Fruit fly (Drosophila melanogaster) whole organism, embryonic: ENCODE measurements around the gene Dpm2.

Experiments used
- Aef1 ChIP-seq: fragments of 200-800 bp; sonication (Bioruptor generic); IDR thresholded peaks from 3 replicates; pipeline ENCODE4 v1.3.6; 2022; ENCODE audit warnings: missing biosample characterization, missing genetic modification characterization
- C15 ChIP-seq: fragments of 200-800 bp; sonication (Bioruptor generic); IDR thresholded peaks from 3 replicates; pipeline ENCODE4 v1.3.6; 2022; ENCODE audit warnings: missing biosample characterization, missing genetic modification characterization
- CG12391 ChIP-seq: fragments of 200-800 bp; sonication (Bioruptor generic); optimal IDR thresholded peaks from 3 replicates; lab custom pipeline; 2018; ENCODE audit warnings: missing biosample characterization, mild to moderate bottlenecking, missing genetic modification characterization, moderate library complexity
- CG12744 ChIP-seq: fragments of 200-800 bp; sonication (Bioruptor generic); optimal IDR thresholded peaks from 2 replicates; lab custom pipeline; 2016; ENCODE audit warnings: missing biosample characterization, missing genetic modification characterization
- CG13424 ChIP-seq: fragments of 200-800 bp; sonication (Bioruptor generic); optimal IDR thresholded peaks from 2 replicates; lab custom pipeline; 2019; ENCODE audit warnings: missing biosample characterization, mild to moderate bottlenecking, missing genetic modification characterization, moderate library complexity
- CG13624 ChIP-seq: fragments of 200-800 bp; sonication (Bioruptor generic); optimal IDR thresholded peaks from 2 replicates; lab custom pipeline; 2016; ENCODE audit warnings: missing biosample characterization, missing genetic modification characterization
- CG14667 ChIP-seq: fragments of 200-800 bp; sonication (Bioruptor generic); IDR thresholded peaks from 2 replicates; pipeline ENCODE4 v1.3.6; 2022; ENCODE audit warnings: missing biosample characterization, missing genetic modification characterization
- CG2712 ChIP-seq: fragments of 200-800 bp; optimal IDR thresholded peaks from 3 replicates; lab custom pipeline; 2019; ENCODE audit warnings: missing biosample characterization, mild to moderate bottlenecking, missing genetic modification characterization, moderate library complexity
- CG31365 ChIP-seq: fragments of 200-800 bp; sonication (Bioruptor generic); optimal IDR thresholded peaks from 2 replicates; lab custom pipeline; 2018; ENCODE audit warnings: missing biosample characterization, mild to moderate bottlenecking, missing genetic modification characterization
- CG4282 ChIP-seq: fragments of 200-800 bp; sonication (Bioruptor generic); optimal IDR thresholded peaks from 2 replicates; lab custom pipeline; 2016; ENCODE audit warnings: missing biosample characterization, missing genetic modification characterization
- CG4424 ChIP-seq: fragments of 200-800 bp; sonication (Bioruptor generic); optimal IDR thresholded peaks from 3 replicates; lab custom pipeline; 2016; ENCODE audit warnings: missing biosample characterization, missing genetic modification characterization
- CG4707 ChIP-seq: fragments of 200-800 bp; sonication (Bioruptor generic); optimal IDR thresholded peaks from 2 replicates; lab custom pipeline; 2018; ENCODE audit warnings: missing biosample characterization, mild to moderate bottlenecking, missing genetic modification characterization, moderate library complexity
- CG6272 ChIP-seq: fragments of 200-800 bp; sonication (Bioruptor generic); IDR thresholded peaks from 2 replicates; pipeline ENCODE4 v1.3.6; 2022; ENCODE audit warnings: missing biosample characterization, missing genetic modification characterization
- CG6683 ChIP-seq: fragments of 200-800 bp; sonication (Bioruptor generic); optimal IDR thresholded peaks from 2 replicates; lab custom pipeline; 2017; ENCODE audit warnings: missing biosample characterization, mild to moderate bottlenecking, missing genetic modification characterization, missing genetic modification reagents
- CG8089 ChIP-seq: fragments of 200-800 bp; sonication (Bioruptor generic); optimal IDR thresholded peaks from 3 replicates; lab custom pipeline; 2016; ENCODE audit warnings: missing biosample characterization, missing genetic modification characterization
- CG8388 ChIP-seq: fragments of 200-800 bp; sonication (Bioruptor generic); optimal IDR thresholded peaks from 2 replicates; lab custom pipeline; 2019; ENCODE audit warnings: missing biosample characterization, mild to moderate bottlenecking, missing genetic modification characterization, moderate library complexity
- CG8478 ChIP-seq: fragments of >200 bp; optimal IDR thresholded peaks from 2 replicates; lab custom pipeline; 2018
- CG9215 ChIP-seq: fragments of 200-800 bp; sonication (Bioruptor generic); IDR thresholded peaks from 2 replicates; pipeline ENCODE4 v1.3.6; 2022; ENCODE audit warnings: missing biosample characterization, missing genetic modification characterization
- Camta ChIP-seq: fragments of 200-800 bp; sonication (Bioruptor generic); optimal IDR thresholded peaks from 2 replicates; lab custom pipeline; 2016; ENCODE audit warnings: missing biosample characterization, missing genetic modification characterization
- Dad ChIP-seq: fragments of 200-800 bp; sonication (Bioruptor generic); optimal IDR thresholded peaks from 3 replicates; lab custom pipeline; 2016; ENCODE audit warnings: missing biosample characterization, missing genetic modification characterization
- E2f1 ChIP-seq: fragments of 200-800 bp; sonication (Bioruptor generic); IDR thresholded peaks from 2 replicates; pipeline ENCODE4 v1.3.6; 2022; ENCODE audit warnings: missing biosample characterization, missing genetic modification characterization
- E2f2 ChIP-seq: fragments of 200-800 bp; sonication (Bioruptor generic); IDR thresholded peaks from 2 replicates; pipeline ENCODE4 v1.3.6; 2022; ENCODE audit warnings: missing biosample characterization, missing genetic modification characterization
- H15 ChIP-seq: fragments of 200-800 bp; sonication (Bioruptor generic); IDR thresholded peaks from 3 replicates; pipeline ENCODE4 v1.3.6; 2022; ENCODE audit warnings: missing biosample characterization, missing genetic modification characterization
- H2.0 ChIP-seq: fragments of 200-800 bp; sonication (Bioruptor generic); IDR thresholded peaks from 2 replicates; pipeline ENCODE4 v1.3.6; 2022; ENCODE audit warnings: missing biosample characterization, missing genetic modification characterization
- Hey ChIP-seq: fragments of 200-800 bp; sonication (Bioruptor generic); optimal IDR thresholded peaks from 3 replicates; lab custom pipeline; 2018; ENCODE audit warnings: missing biosample characterization, mild to moderate bottlenecking, missing genetic modification characterization
- HmgZ ChIP-seq: fragments of 200-800 bp; sonication (Bioruptor generic); optimal IDR thresholded peaks from 2 replicates; lab custom pipeline; 2018; ENCODE audit warnings: missing biosample characterization, mild to moderate bottlenecking, missing genetic modification characterization
- Hmr ChIP-seq: fragments of 200-800 bp; sonication (Bioruptor generic); optimal IDR thresholded peaks from 3 replicates; lab custom pipeline; 2017; ENCODE audit warnings: mild to moderate bottlenecking, missing biosample characterization, missing genetic modification reagents, missing genetic modification characterization
- NC2β ChIP-seq: fragments of 200-800 bp; sonication (Bioruptor generic); optimal IDR thresholded peaks from 2 replicates; lab custom pipeline; 2016; ENCODE audit warnings: missing biosample characterization, missing genetic modification characterization
- Oaz ChIP-seq: fragments of 200-800 bp; sonication (Bioruptor generic); IDR thresholded peaks from 2 replicates; pipeline ENCODE4 v1.3.6; 2022; ENCODE audit warnings: missing biosample characterization, missing genetic modification characterization
- Rx ChIP-seq: fragments of 200-800 bp; sonication (Bioruptor generic); IDR thresholded peaks from 2 replicates; pipeline ENCODE4 v1.3.6; 2022; ENCODE audit warnings: missing biosample characterization, missing genetic modification characterization
- Sox102F ChIP-seq: fragments of 200-800 bp; sonication (Bioruptor generic); optimal IDR thresholded peaks from 2 replicates; lab custom pipeline; 2018; ENCODE audit warnings: missing biosample characterization, mild to moderate bottlenecking, missing genetic modification characterization, moderate library complexity
- amos ChIP-seq: fragments of 200-800 bp; sonication (Bioruptor generic); IDR thresholded peaks from 2 replicates; pipeline ENCODE4 v1.3.6; 2022; ENCODE audit warnings: missing biosample characterization, missing genetic modification characterization; ENCODE audit not compliant: partially characterized antibody
- ara ChIP-seq: fragments of 200-800 bp; sonication (Bioruptor generic); IDR thresholded peaks from 2 replicates; pipeline ENCODE4 v1.3.6; 2022; ENCODE audit warnings: missing biosample characterization, missing genetic modification characterization
- bowl ChIP-seq: fragments of 200-800 bp; sonication (Bioruptor generic); IDR thresholded peaks from 2 replicates; pipeline ENCODE4 v1.3.6; 2022; ENCODE audit warnings: missing biosample characterization, missing genetic modification characterization
- crp ChIP-seq, 2 experiments: fragments of 200-800 bp; sonication (Bioruptor generic); optimal IDR thresholded peaks; 2 replicates in 1 of 2; 3 replicates in 1 of 2; lab custom pipeline; 2017; ENCODE audit warnings: missing biosample characterization in 2 of 2, missing genetic modification characterization in 2 of 2, mild to moderate bottlenecking in 1 of 2, moderate library complexity in 1 of 2
- cwo ChIP-seq: fragments of 200-800 bp; sonication (Bioruptor generic); optimal IDR thresholded peaks from 3 replicates; lab custom pipeline; 2017; ENCODE audit warnings: missing biosample characterization, missing genetic modification characterization, mild to moderate bottlenecking, moderate library complexity, missing genetic modification reagents
- dati ChIP-seq: fragments of 200-800 bp; sonication (Bioruptor generic); IDR thresholded peaks from 2 replicates; pipeline ENCODE4 v1.3.6; 2022; ENCODE audit warnings: missing biosample characterization, missing genetic modification characterization
- fd3F ChIP-seq: fragments of 200-800 bp; sonication (Bioruptor generic); optimal IDR thresholded peaks from 2 replicates; lab custom pipeline; 2018; ENCODE audit warnings: missing biosample characterization, mild to moderate bottlenecking, missing genetic modification characterization, moderate library complexity
- gcm2 ChIP-seq: fragments of 200-800 bp; sonication (Bioruptor generic); optimal IDR thresholded peaks from 2 replicates; lab custom pipeline; 2016; ENCODE audit warnings: missing biosample characterization, missing genetic modification characterization
- pb ChIP-seq: fragments of 200-800 bp; sonication (Bioruptor generic); optimal IDR thresholded peaks from 3 replicates; lab custom pipeline; 2016; ENCODE audit warnings: missing biosample characterization, missing genetic modification characterization
- prd ChIP-seq, 3 experiments: fragments of >200 bp in 2 of 3; fragments of 200-800 bp in 1 of 3; sonication (Bioruptor generic) in 1 of 3; optimal IDR thresholded peaks in 2 of 3; IDR thresholded peaks in 1 of 3; 2 replicates in 2 of 3; 3 replicates in 1 of 3; pipeline versions ENCODE4 v1.3.6 to Lab custom; 2017 to 2022; ENCODE audit warnings: missing biosample characterization in 1 of 3, missing genetic modification characterization in 1 of 3
- schlank ChIP-seq: fragments of 200-800 bp; sonication (Bioruptor generic); optimal IDR thresholded peaks from 2 replicates; lab custom pipeline; 2018; ENCODE audit warnings: missing biosample characterization, mild to moderate bottlenecking, missing genetic modification characterization
- slbo ChIP-seq: fragments of 200-800 bp; sonication (Bioruptor generic); IDR thresholded peaks from 2 replicates; pipeline ENCODE4 v1.3.6; 2022; ENCODE audit warnings: missing biosample characterization, missing genetic modification characterization
- sna ChIP-seq: fragments of 200-800 bp; sonication (Bioruptor generic); IDR thresholded peaks from 2 replicates; pipeline ENCODE4 v1.3.6; 2022; ENCODE audit warnings: missing biosample characterization, missing genetic modification characterization; ENCODE audit not compliant: partially characterized antibody
- toy ChIP-seq: fragments of 200-800 bp; sonication (Bioruptor generic); IDR thresholded peaks from 2 replicates; pipeline ENCODE4 v1.3.6; 2022; ENCODE audit warnings: missing biosample characterization, missing genetic modification characterization
- trh ChIP-seq: fragments of 200-800 bp; sonication (Bioruptor generic); optimal IDR thresholded peaks from 2 replicates; lab custom pipeline; 2016; ENCODE audit warnings: missing biosample characterization, missing genetic modification characterization
- tx ChIP-seq: fragments of 200-800 bp; sonication (Bioruptor generic); optimal IDR thresholded peaks from 2 replicates; lab custom pipeline; 2016; ENCODE audit warnings: missing biosample characterization, missing genetic modification characterization
- vnd ChIP-seq: fragments of 200-800 bp; sonication (Bioruptor generic); IDR thresholded peaks from 3 replicates; pipeline ENCODE4 v1.3.6; 2022; ENCODE audit warnings: missing biosample characterization, missing genetic modification characterization; ENCODE audit not compliant: partially characterized antibody
- wdn ChIP-seq: fragments of 200-800 bp; sonication (Bioruptor generic); IDR thresholded peaks from 2 replicates; pipeline ENCODE4 v1.3.6; 2022; ENCODE audit warnings: missing biosample characterization, missing genetic modification characterization
- zen ChIP-seq: fragments of 200-800 bp; sonication (Bioruptor generic); optimal IDR thresholded peaks from 3 replicates; lab custom pipeline; 2018; ENCODE audit warnings: missing biosample characterization, mild to moderate bottlenecking, missing genetic modification characterization, moderate library complexity

Gene Dpm2

dm6 chr3L:3319223-3319643, at the start of gene Dpm2, which contains the start of the genes PIG-C and CG12016 (continued):
- TF ChIP-seq cwo (no peak), schlank (tag; lab: Kevin White, UChicago) (peak; percentile 17), slbo (GFP tag; lab: Robert Waterston, UW) (peak; percentile 81), CG6683 (GFP tag; lab: Kevin White, UChicago) (no peak), CG4707 (GFP tag; lab: Kevin White, UChicago) (no peak), Hey (no peak), wdn (GFP tag; lab: Robert Waterston, UW) (peak; percentile 52; the same call in 1 of the 2 replicates), CG8089 (GFP tag; lab: Kevin White, UChicago) (peak; percentile 36), CG8388 (GFP tag; lab: Kevin White, UChicago) (peak; percentile 30), CG12391 (tag; lab: Kevin White, UChicago) (peak; percentile 84), gcm2 (GFP tag; lab: Kevin White, UChicago) (no peak), sna (peak; percentile 97), Rx (GFP tag; lab: Robert Waterston, UW) (0 out of 2 replicates have a peak, but pooled peaks have one; percentile 26), prd (optimal IDR thresholded peaks at IDR 0.05; lab: Kevin White, UChicago) (no peak), prd (GFP tag; IDR thresholded peaks at IDR 0.05; lab: Robert Waterston, UW) (peak; percentile 76), trh (GFP tag; lab: Kevin White, UChicago) (peak; percentile 28), HmgZ (tag; lab: Kevin White, UChicago) (peak; percentile 78), CG6272 (GFP tag; lab: Robert Waterston, UW) (peak; percentile 67; the same call in 1 of the 2 replicates), Camta (GFP tag; lab: Kevin White, UChicago) (peak; percentile 54), E2f2 (peak; percentile 56), fd3F (GFP tag; lab: Kevin White, UChicago) (peak; percentile 12), E2f1 (0 out of 2 replicates have a peak, but pooled peaks have one; percentile 45), Hmr (GFP tag; lab: Kevin White, UChicago) (no peak), ara (no peak), Oaz (GFP tag; lab: Robert Waterston, UW) (peak; percentile 47; the same call in 1 of the 2 replicates), zen (tag; lab: Kevin White, UChicago) (peak; percentile 60), amos (GFP tag; lab: Robert Waterston, UW) (peak; percentile 98), CG9215 (no peak; the same call in none of the 2 replicates), CG2712 (tag; lab: Kevin White, UChicago) (peak; percentile 81), CG8478 (lab: Kevin White, UChicago) (no peak), CG4424 (GFP tag; lab: Kevin White, UChicago) (peak; percentile 72), pb (GFP tag; lab: Kevin White, UChicago) (peak; percentile 18), CG14667 (GFP tag; lab: Robert Waterston, UW) (peak; percentile 60), vnd (peak; percentile 96), H15 (GFP tag; lab: Robert Waterston, UW) (0 out of 3 replicates have a peak, but pooled peaks have one; percentile 32), NC2β (GFP tag; lab: Kevin White, UChicago) (peak; percentile 63), tx (peak; percentile 70), CG12744 (peak; percentile 52), bowl (no peak), CG4282 (GFP tag; lab: Kevin White, UChicago) (peak; percentile 19), H2.0 (GFP tag; lab: Robert Waterston, UW) (no peak; the same call in 1 of the 2 replicates), toy (GFP tag; lab: Robert Waterston, UW) (no peak), CG31365 (tag; lab: Kevin White, UChicago) (no peak), CG13624 (GFP tag; lab: Kevin White, UChicago) (peak; percentile 82), Dad (GFP tag; lab: Kevin White, UChicago) (peak; percentile 57), Sox102F (no peak), C15 (GFP tag; lab: Robert Waterston, UW) (0 out of 3 replicates have a peak, but pooled peaks have one; percentile 50), Aef1 (GFP tag; lab: Robert Waterston, UW) (peak; percentile 44), crp (GFP tag; optimal IDR thresholded peaks at IDR 0.05; lab: Kevin White, UChicago) (peak in 1 of 2 experiments; percentile 5), dati (GFP tag; lab: Robert Waterston, UW) (no peak), CG13424 (tag; lab: Kevin White, UChicago) (peak; percentile 74)
